Worm (Caenorhabditis elegans) whole organism, young adult: ENCODE data around the gene Y66D12A.30.

Experiments
- B0261.1 ChIP-seq: sonication (generic microtip); optimal IDR thresholded peaks from 2 replicates; lab custom pipeline; 2016; ENCODE audit warnings: mild to moderate bottlenecking, missing genetic modification characterization, moderate library complexity, missing compliant biosample characterization
- atf-7 ChIP-seq: sonication (generic microtip); optimal IDR thresholded peaks from 2 replicates; lab custom pipeline; 2017; ENCODE audit warnings: mild to moderate bottlenecking, missing genetic modification characterization, missing compliant biosample characterization
- attf-6 ChIP-seq: fragments of 200-800 bp; sonication (Bioruptor generic); IDR thresholded peaks from 2 replicates; pipeline ENCODE4 v1.3.6; 2022; ENCODE audit warnings: missing genetic modification reagents, missing genetic modification characterization, missing compliant biosample characterization
- ccch-3 ChIP-seq: fragments of 200-800 bp; sonication (Bioruptor generic); optimal IDR thresholded peaks from 2 replicates; lab custom pipeline; 2018; ENCODE audit warnings: mild to moderate bottlenecking, missing genetic modification characterization, missing compliant biosample characterization
- chd-7 ChIP-seq: sonication (generic microtip); optimal IDR thresholded peaks from 2 replicates; lab custom pipeline; 2016; ENCODE audit warnings: mild to moderate bottlenecking, missing genetic modification characterization, moderate library complexity, missing compliant biosample characterization
- efl-1 ChIP-seq: fragments of 150-350 bp; optimal IDR thresholded peaks from 2 replicates; lab custom pipeline; 2014; ENCODE audit warnings: missing biosample characterization, missing genetic modification reagents, missing genetic modification characterization
- ekl-4 ChIP-seq: fragments of 200-800 bp; sonication (Bioruptor generic); IDR thresholded peaks from 2 replicates; pipeline ENCODE4 v1.3.6; 2022; ENCODE audit warnings: missing genetic modification reagents, missing genetic modification characterization, missing compliant biosample characterization
- hsf-1 ChIP-seq: fragments of 200-800 bp; sonication (Bioruptor generic); IDR thresholded peaks from 2 replicates; pipeline ENCODE4 v1.3.6; 2022; ENCODE audit warnings: missing genetic modification reagents, missing genetic modification characterization, missing compliant biosample characterization
- pbrm-1 ChIP-seq: fragments of 200-800 bp; sonication (Bioruptor generic); IDR thresholded peaks from 2 replicates; pipeline ENCODE4 v1.3.6; 2022; ENCODE audit warnings: missing genetic modification reagents, missing genetic modification characterization, missing compliant biosample characterization
- sdz-38 ChIP-seq: sonication (generic microtip); optimal IDR thresholded peaks from 2 replicates; lab custom pipeline; 2016; ENCODE audit warnings: missing genotype, missing genetic modification characterization, missing compliant biosample characterization
- tbp1 ChIP-seq: fragments of 200-800 bp; sonication (Bioruptor generic); optimal IDR thresholded peaks from 2 replicates; lab custom pipeline; 2018; ENCODE audit warnings: mild to moderate bottlenecking, missing genetic modification characterization, missing compliant biosample characterization
- tbx-9 ChIP-seq: sonication (generic microtip); optimal IDR thresholded peaks from 2 replicates; lab custom pipeline; 2016; ENCODE audit warnings: borderline replicate concordance, missing genetic modification characterization, inconsistent platforms, missing compliant biosample characterization
- unc-62 ChIP-seq: fragments of 150-350 bp; optimal IDR thresholded peaks from 2 replicates; lab custom pipeline; 2014; ENCODE audit warnings: missing biosample characterization, missing genetic modification reagents, missing genetic modification characterization
- ztf-22 ChIP-seq: fragments of 200-800 bp; sonication (Bioruptor generic); optimal IDR thresholded peaks from 2 replicates; lab custom pipeline; 2018; ENCODE audit warnings: mild to moderate bottlenecking, missing genetic modification characterization, moderate library complexity, missing compliant biosample characterization

DNA sequence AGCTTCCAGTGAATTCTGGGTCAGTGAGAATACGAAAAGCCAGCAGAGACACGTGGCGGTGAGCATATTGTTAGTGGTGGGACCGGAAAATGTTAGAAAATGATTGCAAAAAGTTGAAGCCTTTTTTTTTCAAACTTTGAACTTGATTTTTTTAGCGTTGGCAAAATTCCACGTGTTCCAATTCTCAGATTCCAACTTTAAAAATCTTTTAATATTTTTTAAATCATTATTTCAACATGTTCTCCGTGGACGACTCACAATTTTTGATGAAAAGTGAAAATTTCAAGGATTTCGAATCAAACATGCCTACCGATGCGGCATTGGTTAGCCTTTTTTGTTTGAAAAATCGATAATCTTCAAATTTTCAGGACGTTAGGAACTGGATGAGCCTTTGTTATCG lies 2.7 kb downstream of the Y66D12A.30 start, which contains the start of the genes Y66A7A.9 and Y66A7A.4:
- TF ChIP-seq atf-7 (tag; lab: Kevin White, UChicago), result no peak
- no peak for TF ChIP-seq ccch-3 (GFP tag; lab: Kevin White, UChicago)
- no peak for TF ChIP-seq ztf-22 (GFP tag; lab: Kevin White, UChicago)
- no peak for TF ChIP-seq efl-1 (GFP tag; lab: Kevin White, UChicago)
- no peak for TF ChIP-seq ekl-4 (GFP tag; lab: Robert Waterston, UW)
- TF ChIP-seq B0261.1 (tag; lab: Kevin White, UChicago), result no peak
- no peak for TF ChIP-seq pbrm-1
- TF ChIP-seq attf-6, result no peak
- no peak for TF ChIP-seq hsf-1 (GFP tag; lab: Robert Waterston, UW)
- TF ChIP-seq unc-62 (GFP tag; lab: Kevin White, UChicago), result no peak
- TF ChIP-seq tbx-9 (tag; lab: Kevin White, UChicago), result no peak
- TF ChIP-seq chd-7 (tag; lab: Kevin White, UChicago), result no peak
- no peak for TF ChIP-seq tbp1
- TF ChIP-seq sdz-38 (tag; lab: Kevin White, UChicago), result no peak
